Worm (Caenorhabditis elegans) whole organism, young adult: ENCODE measurements around the gene R02E12.5.

ENCODE experiments used
- B0261.1 ChIP-seq: sonication (generic microtip); optimal IDR thresholded peaks from 2 replicates; lab custom pipeline; 2016; ENCODE audit warnings: mild to moderate bottlenecking, missing genetic modification characterization, moderate library complexity, missing compliant biosample characterization
- C17E4.6 ChIP-seq: fragments of 200-800 bp; sonication (Bioruptor generic); IDR thresholded peaks from 2 replicates; pipeline ENCODE4 v1.3.6; 2022; ENCODE audit warnings: missing genetic modification reagents, missing genetic modification characterization, missing compliant biosample characterization
- F22D6.2 ChIP-seq: sonication (generic microtip); optimal IDR thresholded peaks from 2 replicates; lab custom pipeline; 2016; ENCODE audit warnings: mild to moderate bottlenecking, missing genetic modification characterization, missing compliant biosample characterization
- F23B12.7 ChIP-seq: sonication (generic microtip); optimal IDR thresholded peaks from 2 replicates; lab custom pipeline; 2017; ENCODE audit warnings: missing genetic modification characterization, mild to moderate bottlenecking, missing compliant biosample characterization, antibody characterized with exemption, moderate library complexity; ENCODE audit not compliant: insufficient read depth
- F39B2.1 ChIP-seq: fragments of 200-800 bp; sonication (Bioruptor generic); IDR thresholded peaks from 2 replicates; pipeline ENCODE4 v1.3.6; 2022; ENCODE audit warnings: missing genetic modification reagents, missing genetic modification characterization, missing compliant biosample characterization
- F55B11.4 ChIP-seq: sonication (generic microtip); optimal IDR thresholded peaks from 2 replicates; lab custom pipeline; 2016; ENCODE audit warnings: missing compliant biosample characterization, missing genetic modification characterization, borderline replicate concordance; ENCODE audit not compliant: insufficient read depth
- F57A8.1 ChIP-seq: fragments of 200-800 bp; sonication (Bioruptor generic); optimal IDR thresholded peaks from 2 replicates; lab custom pipeline; 2018; ENCODE audit warnings: mild to moderate bottlenecking, missing genetic modification characterization, moderate library complexity, missing compliant biosample characterization
- K12H6.12 ChIP-seq: fragments of 200-800 bp; sonication (Bioruptor generic); optimal IDR thresholded peaks from 2 replicates; lab custom pipeline; 2018; ENCODE audit warnings: mild to moderate bottlenecking, missing genetic modification characterization, missing compliant biosample characterization
- Y53G8AR.9 ChIP-seq: fragments of 200-800 bp; sonication (Bioruptor generic); conservative IDR thresholded peaks from 2 replicates; pipeline ENCODE4 v1.3.6; 2022; ENCODE audit warnings: missing genetic modification reagents, missing genetic modification characterization, missing compliant biosample characterization
- Y56A3A.18 ChIP-seq: fragments of 200-800 bp; sonication (Bioruptor generic); IDR thresholded peaks from 2 replicates; pipeline ENCODE4 v1.3.6; 2022; ENCODE audit warnings: missing genetic modification reagents, missing genetic modification characterization, missing compliant biosample characterization
- Y79H2A.3 ChIP-seq: fragments of 200-800 bp; sonication (Bioruptor generic); conservative IDR thresholded peaks from 2 replicates; pipeline ENCODE4 v1.3.6; 2022; ENCODE audit warnings: missing genetic modification reagents, missing genetic modification characterization, missing compliant biosample characterization
- Y95B8A.8 ChIP-seq: fragments of 200-800 bp; sonication (Bioruptor generic); IDR thresholded peaks from 2 replicates; pipeline ENCODE4 v1.3.6; 2022; ENCODE audit warnings: missing genetic modification reagents, missing genetic modification characterization, missing compliant biosample characterization
- ama-1 ChIP-seq, 3 experiments: fragments of 150-350 bp in 1 of 3; sonication (generic microtip) in 2 of 3; optimal IDR thresholded peaks; 2 replicates each; lab custom pipeline; 2014 to 2018; ENCODE audit warnings: missing biosample characterization in 2 of 3, missing genetic modification characterization in 2 of 3, missing genetic modification reagents in 2 of 3
- aptf-2 ChIP-seq: fragments of 200-800 bp; sonication (Bioruptor generic); conservative IDR thresholded peaks from 2 replicates; pipeline ENCODE4 v1.3.6; 2022; ENCODE audit warnings: missing genetic modification reagents, missing genetic modification characterization, missing compliant biosample characterization
- atf-7 ChIP-seq: sonication (generic microtip); optimal IDR thresholded peaks from 2 replicates; lab custom pipeline; 2017; ENCODE audit warnings: mild to moderate bottlenecking, missing genetic modification characterization, missing compliant biosample characterization
- attf-6 ChIP-seq: fragments of 200-800 bp; sonication (Bioruptor generic); IDR thresholded peaks from 2 replicates; pipeline ENCODE4 v1.3.6; 2022; ENCODE audit warnings: missing genetic modification reagents, missing genetic modification characterization, missing compliant biosample characterization
- ccch-3 ChIP-seq: fragments of 200-800 bp; sonication (Bioruptor generic); optimal IDR thresholded peaks from 2 replicates; lab custom pipeline; 2018; ENCODE audit warnings: mild to moderate bottlenecking, missing genetic modification characterization, missing compliant biosample characterization
- ceh-58 ChIP-seq: fragments of 200-800 bp; sonication (Bioruptor generic); IDR thresholded peaks from 2 replicates; pipeline ENCODE4 v1.3.6; 2022; ENCODE audit warnings: missing genetic modification characterization, missing compliant biosample characterization
- ceh-79 ChIP-seq: sonication (generic microtip); optimal IDR thresholded peaks from 2 replicates; lab custom pipeline; 2017; ENCODE audit warnings: mild to moderate bottlenecking, missing genetic modification characterization, missing compliant biosample characterization
- die-1 ChIP-seq: sonication (generic microtip); optimal IDR thresholded peaks from 2 replicates; lab custom pipeline; 2016; ENCODE audit warnings: missing genotype, mild to moderate bottlenecking, missing genetic modification characterization, missing compliant biosample characterization
- fkh-3 ChIP-seq: sonication (generic microtip); optimal IDR thresholded peaks from 2 replicates; lab custom pipeline; 2016; ENCODE audit warnings: mild to moderate bottlenecking, missing genetic modification characterization, missing compliant biosample characterization
- him-1 ChIP-seq: sonication (generic microtip); optimal IDR thresholded peaks from 2 replicates; lab custom pipeline; 2016; ENCODE audit warnings: missing genotype, missing genetic modification reagents, missing genetic modification characterization, missing compliant biosample characterization
- hlh-12 ChIP-seq: sonication (generic microtip); optimal IDR thresholded peaks from 2 replicates; lab custom pipeline; 2016; ENCODE audit warnings: missing genetic modification characterization, missing compliant biosample characterization
- hlh-26 ChIP-seq: fragments of 200-800 bp; sonication (Bioruptor generic); conservative IDR thresholded peaks from 2 replicates; pipeline ENCODE4 v1.3.6; 2022; ENCODE audit warnings: missing genetic modification reagents, missing genetic modification characterization, missing compliant biosample characterization
- hmg-1.2 ChIP-seq: fragments of 200-800 bp; sonication (Bioruptor generic); IDR thresholded peaks from 2 replicates; pipeline ENCODE4 v1.3.6; 2022; ENCODE audit warnings: missing genetic modification reagents, missing genetic modification characterization, missing compliant biosample characterization
- hmg-20 ChIP-seq: fragments of 200-800 bp; sonication (Bioruptor generic); IDR thresholded peaks from 2 replicates; pipeline ENCODE4 v1.3.6; 2022; ENCODE audit warnings: missing genetic modification reagents, missing genetic modification characterization, missing compliant biosample characterization
- let-607 ChIP-seq, 2 experiments: fragments of 200-800 bp in 1 of 2; sonication (Bioruptor generic) in 1 of 2; sonication (generic microtip) in 1 of 2; optimal IDR thresholded peaks; 2 replicates each; lab custom pipeline; 2016 to 2018; ENCODE audit warnings: mild to moderate bottlenecking in 2 of 2, missing compliant biosample characterization in 2 of 2, missing genetic modification characterization in 2 of 2, moderate library complexity in 2 of 2, missing genotype in 1 of 2
- lin-26 ChIP-seq: fragments of 200-800 bp; sonication (Bioruptor generic); IDR thresholded peaks from 2 replicates; pipeline ENCODE4 v1.3.6; 2022; ENCODE audit warnings: missing genetic modification reagents, missing genetic modification characterization, missing compliant biosample characterization
- lsl-1 ChIP-seq: fragments of 200-800 bp; sonication (Bioruptor generic); optimal IDR thresholded peaks from 2 replicates; lab custom pipeline; 2018; ENCODE audit warnings: mild to moderate bottlenecking, missing genetic modification characterization, moderate library complexity, missing compliant biosample characterization
- madf-3 ChIP-seq: fragments of 200-800 bp; sonication (Bioruptor generic); IDR thresholded peaks from 2 replicates; pipeline ENCODE4 v1.3.6; 2022; ENCODE audit warnings: missing genetic modification reagents, missing genetic modification characterization, missing compliant biosample characterization
- madf-6 ChIP-seq: fragments of 200-800 bp; sonication (Bioruptor generic); IDR thresholded peaks from 2 replicates; pipeline ENCODE4 v1.3.6; 2022; ENCODE audit warnings: missing genetic modification reagents, missing genetic modification characterization, missing compliant biosample characterization
- mcd-1 ChIP-seq: fragments of 200-800 bp; sonication (Bioruptor generic); IDR thresholded peaks from 2 replicates; pipeline ENCODE4 v1.3.6; 2022; ENCODE audit warnings: missing genetic modification reagents, missing genetic modification characterization, missing compliant biosample characterization
- nfya-1 ChIP-seq: sonication (generic microtip); optimal IDR thresholded peaks from 2 replicates; lab custom pipeline; 2017; ENCODE audit warnings: antibody characterized with exemption, missing compliant biosample characterization, missing genetic modification characterization, borderline replicate concordance; ENCODE audit not compliant: insufficient read depth
- nfyb-1 ChIP-seq: fragments of 200-800 bp; sonication (Bioruptor generic); IDR thresholded peaks from 2 replicates; pipeline ENCODE4 v1.3.6; 2022; ENCODE audit warnings: missing genetic modification reagents, missing genetic modification characterization, missing compliant biosample characterization
- nhr-120 ChIP-seq: fragments of 200-800 bp; sonication (Bioruptor generic); IDR thresholded peaks from 2 replicates; pipeline ENCODE4 v1.3.6; 2022; ENCODE audit warnings: missing genetic modification characterization, missing compliant biosample characterization
- nhr-80 ChIP-seq: sonication (generic microtip); optimal IDR thresholded peaks from 2 replicates; lab custom pipeline; 2016; ENCODE audit warnings: missing genetic modification characterization, missing compliant biosample characterization
- pbrm-1 ChIP-seq: fragments of 200-800 bp; sonication (Bioruptor generic); IDR thresholded peaks from 2 replicates; pipeline ENCODE4 v1.3.6; 2022; ENCODE audit warnings: missing genetic modification reagents, missing genetic modification characterization, missing compliant biosample characterization
- repo-1 ChIP-seq: sonication (generic microtip); optimal IDR thresholded peaks from 2 replicates; lab custom pipeline; 2017; ENCODE audit warnings: mild to moderate bottlenecking, missing genetic modification characterization, missing compliant biosample characterization
- sdz-38 ChIP-seq: sonication (generic microtip); optimal IDR thresholded peaks from 2 replicates; lab custom pipeline; 2016; ENCODE audit warnings: missing genotype, missing genetic modification characterization, missing compliant biosample characterization
- snpc-3.4 ChIP-seq: sonication (generic microtip); optimal IDR thresholded peaks from 2 replicates; lab custom pipeline; 2017; ENCODE audit warnings: missing genetic modification characterization, mild to moderate bottlenecking, missing compliant biosample characterization, antibody characterized with exemption, moderate library complexity, missing genotype, missing genetic modification reagents
- tlf-1 ChIP-seq: fragments of 200-800 bp; sonication (Bioruptor generic); optimal IDR thresholded peaks from 2 replicates; lab custom pipeline; 2018; ENCODE audit warnings: mild to moderate bottlenecking, missing genetic modification characterization, missing compliant biosample characterization
- unc-130 ChIP-seq: sonication (generic microtip); optimal IDR thresholded peaks from 2 replicates; lab custom pipeline; 2016; ENCODE audit warnings: missing genetic modification reagents, missing genetic modification characterization, missing compliant biosample characterization
- zfh-2 ChIP-seq: fragments of 200-800 bp; sonication (Bioruptor generic); conservative IDR thresholded peaks from 2 replicates; pipeline ENCODE4 v1.3.6; 2022; ENCODE audit warnings: missing genetic modification reagents, missing genetic modification characterization, missing compliant biosample characterization
- ztf-18 ChIP-seq: sonication (generic microtip); optimal IDR thresholded peaks from 2 replicates; lab custom pipeline; 2016; ENCODE audit warnings: missing genotype, mild to moderate bottlenecking, missing genetic modification characterization, missing compliant biosample characterization

The R02E12.5 gene

ce11 chrX:3966332-3966731 is 30.8 kb upstream of the R02E12.5 start, which contains the start of gene C16B8.2:
Gene C16B8.2, minus strand, starts transcription at chrX:3966432.
- TF ChIP-seq sdz-38 (tag; lab: Kevin White, UChicago) (no peak), nfya-1 (tag; lab: Kevin White, UChicago) (no peak), madf-3 (GFP tag; lab: Robert Waterston, UW) (no peak), Y56A3A.18 (no peak), mcd-1 (GFP tag; lab: Robert Waterston, UW) (no peak), Y95B8A.8 (GFP tag; lab: Robert Waterston, UW) (no peak), hmg-1.2 (GFP tag; lab: Robert Waterston, UW) (no peak), lsl-1 (GFP tag; lab: Kevin White, UChicago) (no peak), hmg-20 (GFP tag; lab: Robert Waterston, UW) (no peak), attf-6 (GFP tag; lab: Robert Waterston, UW) (no peak), K12H6.12 (tag; lab: Kevin White, UChicago) (no peak)

DNA sequence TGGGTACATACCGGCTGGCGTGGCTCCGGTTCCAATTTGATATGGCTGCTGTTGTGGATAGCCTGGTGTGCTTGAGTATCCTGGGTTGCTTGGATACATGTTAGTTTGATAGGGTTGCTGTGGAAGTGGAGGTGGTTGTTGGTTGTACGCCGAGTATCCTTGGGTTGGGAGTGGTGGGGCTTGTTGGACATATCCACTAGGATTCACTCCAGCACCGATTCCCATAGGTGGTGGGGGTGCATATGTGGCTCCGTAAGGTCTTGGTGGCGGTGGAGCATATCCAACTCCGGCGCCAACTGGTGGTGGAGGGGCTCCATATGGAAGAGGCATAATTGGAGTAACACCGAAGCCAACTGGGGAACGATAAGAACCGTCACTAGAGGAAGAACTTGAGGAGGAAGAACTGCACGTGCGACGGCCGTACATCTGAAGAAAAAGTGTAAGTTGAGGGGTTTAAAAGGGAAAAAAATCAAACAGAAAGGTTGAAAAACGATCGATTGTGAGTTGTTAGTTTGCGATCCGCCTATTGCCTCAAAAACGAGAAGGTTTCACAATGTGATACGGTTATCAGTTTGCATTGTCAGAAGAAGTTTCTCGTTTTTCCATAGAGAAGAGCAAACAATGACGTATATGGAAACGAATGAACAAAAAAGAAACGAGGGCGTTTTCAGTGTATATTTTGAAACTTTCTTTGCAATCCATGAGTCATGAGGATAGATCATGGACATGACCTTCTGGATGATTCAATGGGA is 28.8 kb upstream of the R02E12.5 start, which contains the start of gene C16B8.3:
TSS of gene C16B8.3 (minus strand) at position 426 of the 752 bp plus-strand sequence.
- TF ChIP-seq F57A8.1 (GFP tag; lab: Kevin White, UChicago) (no peak), let-607 (tag; optimal IDR thresholded peaks at IDR 0.05; lab: Kevin White, UChicago) (peak in 1 of 2 experiments; percentile 32), madf-6 (GFP tag; lab: Robert Waterston, UW) (no peak), die-1 (tag; lab: Kevin White, UChicago) (no peak), atf-7 (tag; lab: Kevin White, UChicago) (no peak), snpc-3.4 (tag; lab: Kevin White, UChicago) (no peak), ceh-58 (GFP tag; lab: Robert Waterston, UW) (no peak), him-1 (tag; lab: Kevin White, UChicago) (no peak), ztf-18 (tag; lab: Kevin White, UChicago) (no peak), hlh-12 (tag; lab: Kevin White, UChicago) (no peak), tlf-1 (GFP tag; lab: Kevin White, UChicago) (no peak), F23B12.7 (peak; percentile 62), hlh-26 (GFP tag; lab: Robert Waterston, UW) (no peak), pbrm-1 (0 out of 2 replicates have a peak, but pooled peaks have one; percentile 9), zfh-2 (GFP tag; lab: Robert Waterston, UW) (peak; percentile 58), repo-1 (tag; lab: Kevin White, UChicago) (peak; percentile 6), nhr-80 (tag; lab: Kevin White, UChicago) (peak; percentile 69), Y53G8AR.9 (0 out of 2 replicates have a peak, but pooled peaks have one; percentile 45), fkh-3 (tag; lab: Kevin White, UChicago) (no peak), attf-6 (GFP tag; lab: Robert Waterston, UW) (no peak), unc-130 (GFP tag; lab: Kevin White, UChicago) (no peak), C17E4.6 (no peak), F55B11.4 (tag; lab: Kevin White, UChicago) (no peak), nfya-1 (tag; lab: Kevin White, UChicago) (no peak), lin-26 (GFP tag; lab: Robert Waterston, UW) (0 out of 2 replicates have a peak, but pooled peaks have one; percentile 19), nfyb-1 (GFP tag; lab: Robert Waterston, UW) (peak; percentile 42; the same call in 1 of the 2 replicates), madf-3 (GFP tag; lab: Robert Waterston, UW) (0 out of 2 replicates have a peak, but pooled peaks have one; percentile 48), ceh-79 (tag; lab: Kevin White, UChicago) (no peak), ccch-3 (GFP tag; lab: Kevin White, UChicago) (no peak), B0261.1 (tag; lab: Kevin White, UChicago) (no peak), Y56A3A.18 (0 out of 2 replicates have a peak, but pooled peaks have one; percentile 14), F39B2.1 (GFP tag; lab: Robert Waterston, UW) (no peak), ama-1 (optimal IDR thresholded peaks at IDR 0.05; lab: Kevin White, UChicago) (no peak), ama-1 (GFP tag; optimal IDR thresholded peaks at IDR 0.05; lab: Kevin White, UChicago) (no peak), aptf-2 (GFP tag; lab: Robert Waterston, UW) (no peak), F22D6.2 (no peak), Y79H2A.3 (no peak), nhr-120 (GFP tag; lab: Robert Waterston, UW) (no peak)
